Worm (Caenorhabditis elegans) whole organism, late embryonic: ENCODE data around the gene ZK686.3.
A peak's percentile ranks its signal among the peaks of the same experiment; 100 is the strongest.

Experiments
- C08G9.2 ChIP-seq: sonication (generic microtip); optimal IDR thresholded peaks from 2 replicates; lab custom pipeline; 2016; ENCODE audit warnings: mild to moderate bottlenecking, missing genetic modification characterization, moderate library complexity, missing compliant biosample characterization
- F13H6.1 ChIP-seq: sonication (generic microtip); optimal IDR thresholded peaks from 2 replicates; lab custom pipeline; 2016; ENCODE audit warnings: missing genetic modification characterization, missing compliant biosample characterization
- K09A11.1 ChIP-seq: sonication (generic microtip); optimal IDR thresholded peaks from 2 replicates; lab custom pipeline; 2017; ENCODE audit warnings: antibody characterized with exemption, mild to moderate bottlenecking, missing genetic modification characterization, missing compliant biosample characterization; ENCODE audit not compliant: insufficient read depth
- T23F11.4 ChIP-seq: fragments of 200-800 bp; sonication (Bioruptor generic); optimal IDR thresholded peaks from 2 replicates; lab custom pipeline; 2018; ENCODE audit warnings: mild to moderate bottlenecking, missing genetic modification characterization, missing compliant biosample characterization
- Y22D7AL.16 ChIP-seq: sonication (generic microtip); optimal IDR thresholded peaks from 2 replicates; lab custom pipeline; 2016; ENCODE audit warnings: missing genetic modification characterization, missing compliant biosample characterization
- ama-1 ChIP-seq: fragments of 150-350 bp; optimal IDR thresholded peaks from 2 replicates; lab custom pipeline; 2014
- ceh-18 ChIP-seq: sonication (generic microtip); optimal IDR thresholded peaks from 2 replicates; lab custom pipeline; 2016; ENCODE audit warnings: missing genetic modification characterization, missing compliant biosample characterization
- ceh-19 ChIP-seq: fragments of 200-800 bp; sonication (Bioruptor generic); optimal IDR thresholded peaks from 2 replicates; lab custom pipeline; 2018; ENCODE audit warnings: mild to moderate bottlenecking, missing genetic modification characterization, missing compliant biosample characterization
- ceh-2 ChIP-seq: sonication (generic microtip); optimal IDR thresholded peaks from 2 replicates; lab custom pipeline; 2016; ENCODE audit warnings: missing genotype, missing genetic modification characterization, missing compliant biosample characterization
- ceh-30 ChIP-seq: fragments of 150-350 bp; optimal IDR thresholded peaks from 2 replicates; lab custom pipeline; 2014; ENCODE audit warnings: missing biosample characterization, missing genetic modification characterization
- ceh-31 ChIP-seq: sonication (generic microtip); optimal IDR thresholded peaks from 2 replicates; lab custom pipeline; 2016; ENCODE audit warnings: missing genetic modification characterization, missing compliant biosample characterization
- ceh-45 ChIP-seq: fragments of 200-800 bp; sonication (Bioruptor generic); IDR thresholded peaks from 2 replicates; pipeline ENCODE4 v1.3.6; 2022; ENCODE audit warnings: missing genetic modification reagents, missing genetic modification characterization, missing compliant biosample characterization
- che-1 ChIP-seq: sonication (generic microtip); optimal IDR thresholded peaks from 2 replicates; lab custom pipeline; 2016; ENCODE audit warnings: mild to moderate bottlenecking, missing genetic modification characterization, missing compliant biosample characterization
- dve-1 ChIP-seq: sonication (generic microtip); optimal IDR thresholded peaks from 2 replicates; lab custom pipeline; 2017; ENCODE audit warnings: antibody characterized with exemption, mild to moderate bottlenecking, missing genetic modification characterization, missing compliant biosample characterization
- elt-2 ChIP-seq: sonication (generic microtip); optimal IDR thresholded peaks from 2 replicates; lab custom pipeline; 2016; ENCODE audit warnings: missing genetic modification reagents, missing genetic modification characterization, missing compliant biosample characterization
- ets-4 ChIP-seq: sonication (generic microtip); optimal IDR thresholded peaks from 2 replicates; lab custom pipeline; 2016; ENCODE audit warnings: missing genetic modification characterization, missing compliant biosample characterization
- fax-1 ChIP-seq: sonication (generic microtip); optimal IDR thresholded peaks from 2 replicates; lab custom pipeline; 2016; ENCODE audit warnings: missing genotype, missing genetic modification characterization, missing compliant biosample characterization
- gmeb-2 ChIP-seq: sonication (generic microtip); optimal IDR thresholded peaks from 2 replicates; lab custom pipeline; 2016; ENCODE audit warnings: missing genetic modification characterization, inconsistent platforms, missing compliant biosample characterization
- hlh-15 ChIP-seq: sonication (generic microtip); optimal IDR thresholded peaks from 2 replicates; lab custom pipeline; 2016; ENCODE audit warnings: missing genetic modification characterization, missing compliant biosample characterization
- hlh-30 ChIP-seq: sonication (generic microtip); optimal IDR thresholded peaks from 2 replicates; lab custom pipeline; 2017; ENCODE audit warnings: antibody characterized with exemption, missing genetic modification characterization, missing compliant biosample characterization; ENCODE audit not compliant: insufficient read depth
- lin-11 ChIP-seq: fragments of 200-800 bp; sonication (Bioruptor generic); optimal IDR thresholded peaks from 2 replicates; lab custom pipeline; 2018; ENCODE audit warnings: mild to moderate bottlenecking, missing genetic modification characterization, missing compliant biosample characterization
- madf-2 ChIP-seq: sonication (generic microtip); optimal IDR thresholded peaks from 2 replicates; lab custom pipeline; 2017; ENCODE audit warnings: missing genetic modification characterization, missing compliant biosample characterization
- nfya-1 ChIP-seq: sonication (generic microtip); optimal IDR thresholded peaks from 2 replicates; lab custom pipeline; 2017; ENCODE audit warnings: missing genetic modification characterization, mild to moderate bottlenecking, missing compliant biosample characterization, antibody characterized with exemption, moderate library complexity
- nhr-11 ChIP-seq: fragments of 150-350 bp; optimal IDR thresholded peaks from 2 replicates; lab custom pipeline; 2014; ENCODE audit warnings: missing biosample characterization, missing genetic modification characterization
- odd-2 ChIP-seq: sonication (generic microtip); optimal IDR thresholded peaks from 2 replicates; lab custom pipeline; 2017; ENCODE audit warnings: antibody characterized with exemption, mild to moderate bottlenecking, missing genetic modification characterization, missing compliant biosample characterization
- pax-1 ChIP-seq: fragments of 150-350 bp; optimal IDR thresholded peaks from 2 replicates; lab custom pipeline; 2014; ENCODE audit warnings: missing biosample characterization, missing genetic modification characterization
- pqm-1 ChIP-seq: sonication (generic microtip); optimal IDR thresholded peaks from 2 replicates; lab custom pipeline; 2016; ENCODE audit warnings: missing genetic modification characterization, missing compliant biosample characterization
- pros-1 ChIP-seq: fragments of 150-350 bp; optimal IDR thresholded peaks from 2 replicates; lab custom pipeline; 2014; ENCODE audit warnings: missing biosample characterization, missing genetic modification reagents, missing genetic modification characterization
- ref-2 ChIP-seq: sonication (generic microtip); optimal IDR thresholded peaks from 2 replicates; lab custom pipeline; 2016; ENCODE audit warnings: missing genetic modification characterization, missing compliant biosample characterization
- rnt-1 ChIP-seq: sonication (generic microtip); optimal IDR thresholded peaks from 2 replicates; lab custom pipeline; 2016; ENCODE audit warnings: missing genetic modification characterization, missing compliant biosample characterization
- sox-4 ChIP-seq: sonication (generic microtip); optimal IDR thresholded peaks from 2 replicates; lab custom pipeline; 2017; ENCODE audit warnings: mild to moderate bottlenecking, missing genetic modification characterization, inconsistent platforms, missing compliant biosample characterization
- unc-42 ChIP-seq: sonication (generic microtip); optimal IDR thresholded peaks from 2 replicates; lab custom pipeline; 2016; ENCODE audit warnings: missing genotype, missing genetic modification characterization, missing compliant biosample characterization
- ztf-16 ChIP-seq: sonication (generic microtip); optimal IDR thresholded peaks from 2 replicates; lab custom pipeline; 2017; ENCODE audit warnings: missing genetic modification characterization, missing compliant biosample characterization

The ZK686.3 gene

ce11 chrIII:7722999-7723398, 45.9 kb downstream of the ZK686.3 start:
- TF ChIP-seq gmeb-2 (tag; lab: Kevin White, UChicago) (no peak), fax-1 (no peak), nhr-11 (tag; lab: Kevin White, UChicago) (no peak), C08G9.2 (tag; lab: Kevin White, UChicago) (no peak), pqm-1 (tag; lab: Kevin White, UChicago) (no peak), unc-42 (tag; lab: Kevin White, UChicago) (no peak), ceh-18 (tag; lab: Kevin White, UChicago) (no peak), ref-2 (tag; lab: Kevin White, UChicago) (no peak), ztf-16 (tag; lab: Kevin White, UChicago) (no peak), sox-4 (tag; lab: Kevin White, UChicago) (no peak), pros-1 (tag; lab: Kevin White, UChicago) (no peak), Y22D7AL.16 (no peak), rnt-1 (tag; lab: Kevin White, UChicago) (no peak), elt-2 (no peak), madf-2 (no peak), F13H6.1 (tag; lab: Kevin White, UChicago) (no peak), ceh-30 (no peak)

DNA sequence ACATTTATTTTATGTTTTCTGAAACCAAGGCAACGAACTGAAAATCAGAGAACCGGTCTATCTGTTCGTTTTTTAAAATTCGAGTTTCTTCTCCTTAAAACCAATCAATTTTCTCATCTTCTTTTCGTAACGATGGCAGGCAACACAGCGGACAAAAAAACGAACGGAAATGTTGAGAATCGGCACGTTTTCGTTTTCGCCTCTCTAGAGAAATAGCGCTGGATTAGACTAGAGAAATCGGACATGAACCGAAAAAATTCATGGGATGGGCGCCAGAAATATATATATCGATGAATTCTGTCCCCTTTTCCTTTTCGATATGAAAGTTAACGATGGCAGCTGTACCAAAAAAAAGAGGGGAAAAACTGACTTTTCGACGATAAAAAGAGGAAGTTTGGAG, 46.5 kb downstream of the ZK686.3 start:
- TF ChIP-seq ama-1 (lab: Kevin White, UChicago) = no peak
- TF ChIP-seq pax-1 (tag; lab: Kevin White, UChicago) = no peak
- TF ChIP-seq ceh-2 (tag; lab: Kevin White, UChicago) = no peak
- TF ChIP-seq lin-11 (tag; lab: Kevin White, UChicago) = no peak
- no peak for TF ChIP-seq ceh-31 (tag; lab: Kevin White, UChicago)
- TF ChIP-seq hlh-15 (tag; lab: Kevin White, UChicago) = no peak
- TF ChIP-seq dve-1 (tag; lab: Kevin White, UChicago) = no peak

ce11 chrIII:7721513-7721912, 47.4 kb downstream of the ZK686.3 start:
- TF ChIP-seq che-1 (tag; lab: Kevin White, UChicago) = no peak
- no peak for TF ChIP-seq ets-4 (tag; lab: Kevin White, UChicago)
- TF ChIP-seq odd-2 (tag; lab: Kevin White, UChicago) = no peak
- no peak for TF ChIP-seq dve-1 (tag; lab: Kevin White, UChicago)
- no peak for TF ChIP-seq nhr-11 (tag; lab: Kevin White, UChicago)
- TF ChIP-seq ref-2 (tag; lab: Kevin White, UChicago) = no peak
- TF ChIP-seq ceh-19 (GFP tag; lab: Kevin White, UChicago) = no peak
- no peak for TF ChIP-seq T23F11.4 (GFP tag; lab: Kevin White, UChicago)
- TF ChIP-seq nfya-1 (tag; lab: Kevin White, UChicago) = no peak
- TF ChIP-seq Y22D7AL.16 = no peak
- no peak for TF ChIP-seq ceh-45 (GFP tag; lab: Robert Waterston, UW)
- no peak for TF ChIP-seq hlh-30 (tag; lab: Kevin White, UChicago)
- TF ChIP-seq, all 69 proteins: peak for 0

ce11 chrIII:7720861-7721260, 48.0 kb downstream of the ZK686.3 start:
- no peak for TF ChIP-seq K09A11.1 (tag; lab: Kevin White, UChicago)
- TF ChIP-seq T23F11.4 (GFP tag; lab: Kevin White, UChicago) = no peak
- peak; percentile 74 for TF ChIP-seq nfya-1 (tag; lab: Kevin White, UChicago)
- TF ChIP-seq hlh-30 (tag; lab: Kevin White, UChicago) = no peak

DNA sequence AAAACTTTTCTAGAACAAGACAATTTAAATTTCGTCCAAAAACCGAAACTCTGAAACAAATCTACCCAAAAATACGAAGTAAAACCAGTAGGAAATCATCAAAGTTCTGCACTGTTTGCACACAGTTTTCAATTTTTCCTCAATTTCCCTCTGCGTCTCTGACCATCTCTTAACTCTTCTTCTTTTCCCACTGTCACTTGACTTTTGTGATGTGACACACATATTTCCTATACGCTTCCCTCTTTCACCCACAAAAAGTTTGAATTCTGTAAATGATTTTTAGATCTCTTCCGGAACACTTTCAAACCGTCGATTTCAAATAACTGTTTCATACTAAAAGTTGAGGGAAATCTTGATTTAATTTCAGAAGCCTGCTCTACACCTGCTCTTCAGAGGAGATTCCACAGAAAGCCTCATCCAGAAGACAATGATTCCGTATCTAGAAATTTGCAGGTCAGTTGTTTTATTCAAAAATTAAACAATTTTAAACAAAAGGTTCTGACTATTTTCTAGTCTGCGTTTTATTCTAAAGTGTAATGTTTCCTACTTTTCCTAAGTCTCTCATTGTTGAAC, 49.4 kb downstream of the ZK686.3 start, which contains the start of gene ncl-1:
Gene ncl-1 (plus strand): TSS at position 366 of the 573 bp plus-strand sequence.
- TF ChIP-seq hlh-30 (tag; lab: Kevin White, UChicago) (peak; percentile 38), hlh-15 (tag; lab: Kevin White, UChicago) (no peak)
